Fruit fly (Drosophila melanogaster): Measurements from ENCODE around the gene CG12589.

DNA sequence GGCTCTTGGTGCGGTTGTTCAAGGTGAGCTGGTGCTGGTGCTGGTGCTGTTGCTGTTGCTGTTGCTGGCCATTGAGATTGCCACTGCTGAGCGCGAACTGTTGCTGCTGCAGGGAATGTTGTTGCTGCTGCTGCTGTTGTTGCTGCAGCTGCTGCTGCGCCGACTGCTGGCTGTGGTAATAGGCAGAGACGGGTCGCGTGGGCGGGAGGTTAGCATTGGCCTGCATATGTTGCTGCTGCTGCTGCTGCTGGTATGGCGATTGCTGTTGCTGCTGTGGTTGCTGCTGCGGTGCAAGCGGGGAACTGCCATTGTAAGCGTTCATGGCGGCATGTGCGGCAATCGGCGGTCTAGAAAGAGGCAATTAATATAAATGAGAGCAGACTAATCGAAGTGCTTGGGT lies 37.2 kb upstream of the CG12589 start:
- TF ChIP-seq rn (GFP tag; IDR thresholded peaks at IDR 0.05) (no peak), gl (tag; optimal IDR thresholded peaks at IDR 0.05) (no peak), D1 (tag; optimal IDR thresholded peaks at IDR 0.05) (no peak), CG34367 (tag; optimal IDR thresholded peaks at IDR 0.05) (no peak), CG12605 (GFP tag; IDR thresholded peaks at IDR 0.05) (no peak), Pif1A (GFP tag; optimal IDR thresholded peaks at IDR 0.05) (no peak), EcR (GFP tag; optimal IDR thresholded peaks at IDR 0.05) (no peak), CG15710 (tag; optimal IDR thresholded peaks at IDR 0.05) (no peak), Ets98B (GFP tag; IDR thresholded peaks at IDR 0.05) (no peak)

Data from whole organism, pupa.